Worm (Caenorhabditis elegans) whole organism, midembryonic: ENCODE data around the gene bcmo-2.

Source experiments
- cog-1 ChIP-seq: sonication (generic microtip); optimal IDR thresholded peaks from 2 replicates; lab custom pipeline; 2016; ENCODE audit warnings: missing genetic modification characterization, missing compliant biosample characterization
- flt-1 ChIP-seq: fragments of 200-800 bp; sonication (Bioruptor generic); IDR thresholded peaks from 2 replicates; pipeline ENCODE4 v1.3.6; 2022; ENCODE audit warnings: missing genetic modification characterization, missing compliant biosample characterization
- klf-2 ChIP-seq: fragments of 200-800 bp; sonication (Bioruptor generic); conservative IDR thresholded peaks from 2 replicates; pipeline ENCODE4 v1.3.6; 2022; ENCODE audit warnings: missing genetic modification reagents, missing genetic modification characterization, missing compliant biosample characterization
- med-1 ChIP-seq: sonication (generic microtip); optimal IDR thresholded peaks from 2 replicates; lab custom pipeline; 2017; ENCODE audit warnings: missing genetic modification characterization, mild to moderate bottlenecking, missing compliant biosample characterization, antibody characterized with exemption, missing genetic modification reagents; ENCODE audit not compliant: insufficient read depth
- ref-1 ChIP-seq: fragments of 200-800 bp; sonication (Bioruptor generic); conservative IDR thresholded peaks from 2 replicates; pipeline ENCODE4 v1.3.6; 2022; ENCODE audit warnings: missing genetic modification reagents, missing genetic modification characterization, missing compliant biosample characterization
- tab-1 ChIP-seq: fragments of 200-800 bp; sonication (Bioruptor generic); IDR thresholded peaks from 2 replicates; pipeline ENCODE4 v1.3.6; 2022; ENCODE audit warnings: missing genetic modification characterization, missing compliant biosample characterization
- ztf-29 ChIP-seq: fragments of 200-800 bp; sonication (Bioruptor generic); IDR thresholded peaks from 2 replicates; pipeline ENCODE4 v1.3.6; 2022; ENCODE audit warnings: missing genetic modification reagents, missing genetic modification characterization, missing compliant biosample characterization

ce11 chrII:3922696-3923095 lies 12.1 kb upstream of the bcmo-2 start:
- TF ChIP-seq tab-1 (GFP tag; lab: Robert Waterston, UW) (no peak), flt-1 (GFP tag; lab: Robert Waterston, UW) (no peak), cog-1 (tag; lab: Kevin White, UChicago) (no peak), klf-2 (GFP tag; lab: Robert Waterston, UW) (no peak), med-1 (GFP tag; lab: Kevin White, UChicago) (no peak), ref-1 (no peak), ztf-29 (GFP tag; lab: Robert Waterston, UW) (no peak)
